Fruit fly (Drosophila melanogaster) whole organism, embryonic: Measurements from ENCODE around the gene CG5639.

Experiments
- Awh ChIP-seq: fragments of 200-800 bp; sonication (Bioruptor generic); IDR thresholded peaks from 2 replicates; pipeline ENCODE4, ENCODE4 v1.3.6; 2022; ENCODE audit warnings: missing biosample characterization, missing genetic modification characterization
- Bdp1 ChIP-seq: fragments of 200-800 bp; sonication (Bioruptor generic); optimal IDR thresholded peaks from 3 replicates; lab custom pipeline; 2016; ENCODE audit warnings: missing biosample characterization, missing genetic modification characterization
- Bteb2 ChIP-seq: fragments of 200-800 bp; sonication (Bioruptor generic); optimal IDR thresholded peaks from 2 replicates; lab custom pipeline; 2016; ENCODE audit warnings: missing biosample characterization, missing genetic modification characterization
- CG1233 ChIP-seq: fragments of 200-800 bp; sonication (Bioruptor generic); optimal IDR thresholded peaks from 4 replicates; lab custom pipeline; 2018; ENCODE audit warnings: missing biosample characterization, mild to moderate bottlenecking, missing genetic modification characterization
- CG15696 ChIP-seq: fragments of 200-800 bp; sonication (Bioruptor generic); optimal IDR thresholded peaks from 2 replicates; lab custom pipeline; 2019; ENCODE audit warnings: missing biosample characterization, mild to moderate bottlenecking, missing genetic modification characterization, moderate library complexity
- CG17612 ChIP-seq: fragments of 200-800 bp; sonication (Bioruptor generic); IDR thresholded peaks from 2 replicates; pipeline ENCODE4 v1.3.6; 2022; ENCODE audit warnings: missing biosample characterization, missing genetic modification characterization
- CG2120 ChIP-seq: fragments of 200-800 bp; sonication (Bioruptor generic); optimal IDR thresholded peaks from 3 replicates; lab custom pipeline; 2016; ENCODE audit warnings: missing biosample characterization, missing genetic modification characterization
- CG2712 ChIP-seq: fragments of 200-800 bp; optimal IDR thresholded peaks from 3 replicates; lab custom pipeline; 2019; ENCODE audit warnings: missing biosample characterization, mild to moderate bottlenecking, missing genetic modification characterization, moderate library complexity
- CG3163 ChIP-seq: fragments of 200-800 bp; sonication (Bioruptor generic); optimal IDR thresholded peaks from 3 replicates; lab custom pipeline; 2016; ENCODE audit warnings: missing biosample characterization, missing genetic modification characterization
- CG4617 ChIP-seq: fragments of 200-800 bp; sonication (Bioruptor generic); optimal IDR thresholded peaks from 3 replicates; lab custom pipeline; 2016; ENCODE audit warnings: missing biosample characterization, missing genetic modification characterization, borderline replicate concordance
- CG6683 ChIP-seq: fragments of 200-800 bp; sonication (Bioruptor generic); optimal IDR thresholded peaks from 2 replicates; lab custom pipeline; 2017; ENCODE audit warnings: missing biosample characterization, mild to moderate bottlenecking, missing genetic modification characterization, missing genetic modification reagents
- CG8388 ChIP-seq: fragments of 200-800 bp; sonication (Bioruptor generic); optimal IDR thresholded peaks from 2 replicates; lab custom pipeline; 2019; ENCODE audit warnings: missing biosample characterization, mild to moderate bottlenecking, missing genetic modification characterization, moderate library complexity
- Dll ChIP-seq: fragments of 200-800 bp; sonication (Bioruptor generic); IDR thresholded peaks from 4 replicates; pipeline ENCODE4 v1.3.6; 2022; ENCODE audit warnings: missing biosample characterization, missing genetic modification characterization; ENCODE audit not compliant: partially characterized antibody
- Fer3 ChIP-seq: fragments of 200-800 bp; sonication (Bioruptor generic); optimal IDR thresholded peaks from 2 replicates; lab custom pipeline; 2018; ENCODE audit warnings: missing biosample characterization, mild to moderate bottlenecking, missing genetic modification characterization, moderate library complexity
- GATAe ChIP-seq: fragments of 200-800 bp; sonication (Bioruptor generic); conservative IDR thresholded peaks from 2 replicates; pipeline ENCODE4 v1.3.6; 2022; ENCODE audit warnings: missing biosample characterization, missing genetic modification characterization
- Hr51 ChIP-seq, 2 experiments: fragments of 200-800 bp; sonication (Bioruptor generic); optimal IDR thresholded peaks; 2 replicates in 1 of 2; 3 replicates in 1 of 2; lab custom pipeline; 2016 to 2018; ENCODE audit warnings: missing biosample characterization in 2 of 2, missing genetic modification characterization in 2 of 2, mild to moderate bottlenecking in 1 of 2, moderate library complexity in 1 of 2
- Mrtf ChIP-seq: fragments of 200-800 bp; sonication (Bioruptor generic); IDR thresholded peaks from 3 replicates; pipeline ENCODE4 v1.3.6; 2022; ENCODE audit warnings: missing biosample characterization, missing genetic modification characterization
- Nf-YA ChIP-seq: fragments of 200-800 bp; sonication (Bioruptor generic); IDR thresholded peaks from 2 replicates; pipeline ENCODE4 v1.3.6; 2022; ENCODE audit warnings: missing biosample characterization, missing genetic modification characterization
- Oli ChIP-seq: fragments of 200-800 bp; sonication (Bioruptor generic); optimal IDR thresholded peaks from 2 replicates; lab custom pipeline; 2018; ENCODE audit warnings: missing biosample characterization, mild to moderate bottlenecking, missing genetic modification characterization, moderate library complexity
- Optix ChIP-seq: fragments of 200-800 bp; sonication (Bioruptor generic); IDR thresholded peaks from 3 replicates; pipeline ENCODE4 v1.3.6; 2022; ENCODE audit warnings: missing biosample characterization, missing genetic modification characterization
- Taf1 ChIP-seq: fragments of 200-800 bp; sonication (Bioruptor generic); IDR thresholded peaks from 2 replicates; pipeline ENCODE4 v1.3.6; 2022; ENCODE audit warnings: missing biosample characterization, missing genetic modification characterization
- Usf ChIP-seq: fragments of 200-800 bp; sonication (Bioruptor generic); optimal IDR thresholded peaks from 2 replicates; lab custom pipeline; 2017; ENCODE audit warnings: missing genotype, missing biosample characterization, missing genetic modification characterization
- Xrp1 ChIP-seq: fragments of 200-800 bp; sonication (Bioruptor generic); IDR thresholded peaks from 2 replicates; pipeline ENCODE4 v1.3.6; 2022; ENCODE audit warnings: missing biosample characterization, missing genetic modification characterization
- YL-1 ChIP-seq: fragments of 200-800 bp; sonication (Bioruptor generic); optimal IDR thresholded peaks from 3 replicates; lab custom pipeline; 2017; ENCODE audit warnings: missing biosample characterization, mild to moderate bottlenecking, missing genetic modification characterization
- ab ChIP-seq: fragments of 200-800 bp; sonication (Bioruptor generic); optimal IDR thresholded peaks from 2 replicates; lab custom pipeline; 2016; ENCODE audit warnings: missing biosample characterization, missing genetic modification characterization
- abd-A ChIP-seq: fragments of 200-800 bp; sonication (Bioruptor generic); optimal IDR thresholded peaks from 3 replicates; lab custom pipeline; 2019; ENCODE audit warnings: missing biosample characterization, mild to moderate bottlenecking, missing genetic modification characterization, moderate library complexity
- amos ChIP-seq: fragments of 200-800 bp; sonication (Bioruptor generic); IDR thresholded peaks from 2 replicates; pipeline ENCODE4 v1.3.6; 2022; ENCODE audit warnings: missing biosample characterization, missing genetic modification characterization; ENCODE audit not compliant: partially characterized antibody
- ato ChIP-seq: fragments of 200-800 bp; sonication (Bioruptor generic); IDR thresholded peaks from 2 replicates; pipeline ENCODE4 v1.3.6; 2022; ENCODE audit warnings: missing biosample characterization, missing genetic modification characterization; ENCODE audit not compliant: partially characterized antibody
- bbx ChIP-seq: fragments of 200-800 bp; sonication (Bioruptor generic); IDR thresholded peaks from 2 replicates; pipeline ENCODE4 v1.3.6; 2022; ENCODE audit warnings: missing biosample characterization, missing genetic modification characterization; ENCODE audit not compliant: partially characterized antibody
- da ChIP-seq: fragments of 200-800 bp; sonication (Bioruptor generic); optimal IDR thresholded peaks from 2 replicates; lab custom pipeline; 2016; ENCODE audit warnings: missing biosample characterization, missing genetic modification characterization
- dmrt11E ChIP-seq: fragments of 200-800 bp; sonication (Bioruptor generic); optimal IDR thresholded peaks from 3 replicates; lab custom pipeline; 2018; ENCODE audit warnings: missing biosample characterization, mild to moderate bottlenecking, missing genetic modification characterization, moderate library complexity
- dpn ChIP-seq, 2 experiments: fragments of 200-800 bp; sonication (Bioruptor generic); optimal IDR thresholded peaks; 3 replicates each; lab custom pipeline; 2016; ENCODE audit warnings: missing biosample characterization in 2 of 2, missing genetic modification characterization in 2 of 2
- ewg ChIP-seq: fragments of 200-800 bp; sonication (Bioruptor generic); optimal IDR thresholded peaks from 3 replicates; lab custom pipeline; 2017; ENCODE audit warnings: mild to moderate bottlenecking, missing biosample characterization, missing genetic modification reagents, missing genetic modification characterization
- fd96Cb ChIP-seq: fragments of 200-800 bp; sonication (Bioruptor generic); optimal IDR thresholded peaks from 2 replicates; lab custom pipeline; 2018; ENCODE audit warnings: missing biosample characterization, mild to moderate bottlenecking, missing genetic modification characterization, moderate library complexity
- fru ChIP-seq: fragments of >200 bp; optimal IDR thresholded peaks from 2 replicates; lab custom pipeline; 2017
- gcm ChIP-seq: fragments of 200-800 bp; sonication (Bioruptor generic); optimal IDR thresholded peaks from 2 replicates; lab custom pipeline; 2019; ENCODE audit warnings: missing biosample characterization, mild to moderate bottlenecking, missing genetic modification characterization, moderate library complexity
- gro ChIP-seq: fragments of 200-800 bp; sonication (Bioruptor generic); optimal IDR thresholded peaks from 2 replicates; lab custom pipeline; 2016; ENCODE audit warnings: missing biosample characterization, missing genetic modification characterization
- gsb ChIP-seq: fragments of 200-800 bp; sonication (Bioruptor generic); IDR thresholded peaks from 2 replicates; pipeline ENCODE4 v1.3.6; 2022; ENCODE audit warnings: missing biosample characterization, missing genetic modification characterization
- her ChIP-seq: fragments of 200-800 bp; sonication (Bioruptor generic); optimal IDR thresholded peaks from 2 replicates; lab custom pipeline; 2016; ENCODE audit warnings: missing biosample characterization, missing genetic modification characterization
- insv ChIP-seq, 2 experiments: fragments of 200-800 bp; sonication (Bioruptor generic); optimal IDR thresholded peaks; 3 replicates each; lab custom pipeline; 2016 to 2018; ENCODE audit warnings: missing biosample characterization in 2 of 2, missing genetic modification characterization in 2 of 2
- lab ChIP-seq: fragments of 200-800 bp; sonication (Bioruptor generic); optimal IDR thresholded peaks from 3 replicates; lab custom pipeline; 2017; ENCODE audit warnings: missing biosample characterization, missing genetic modification characterization, mild to moderate bottlenecking, moderate library complexity, missing genetic modification reagents
- lbe ChIP-seq: fragments of 200-800 bp; sonication (Bioruptor generic); optimal IDR thresholded peaks from 2 replicates; lab custom pipeline; 2016; ENCODE audit warnings: missing biosample characterization, mild to moderate bottlenecking, missing genetic modification characterization
- oc ChIP-seq: fragments of 200-800 bp; sonication (Bioruptor generic); optimal IDR thresholded peaks from 2 replicates; lab custom pipeline; 2018; ENCODE audit warnings: missing biosample characterization, mild to moderate bottlenecking, missing genetic modification characterization, moderate library complexity
- pros ChIP-seq: fragments of 200-800 bp; sonication (Bioruptor generic); optimal IDR thresholded peaks from 3 replicates; lab custom pipeline; 2019; ENCODE audit warnings: missing biosample characterization, mild to moderate bottlenecking, missing genetic modification characterization, moderate library complexity
- psq ChIP-seq: fragments of 200-800 bp; sonication (Bioruptor generic); optimal IDR thresholded peaks from 2 replicates; lab custom pipeline; 2017; ENCODE audit warnings: missing biosample characterization, missing genetic modification characterization
- rib ChIP-seq: fragments of 200-800 bp; sonication (Bioruptor generic); IDR thresholded peaks from 2 replicates; pipeline ENCODE4 v1.3.6; 2022; ENCODE audit warnings: missing biosample characterization, missing genetic modification characterization
- sr ChIP-seq: fragments of 200-800 bp; sonication (Bioruptor generic); IDR thresholded peaks from 3 replicates; pipeline ENCODE4 v1.3.6; 2022; ENCODE audit warnings: missing biosample characterization, missing genetic modification characterization
- ssp ChIP-seq: fragments of 200-800 bp; sonication (Bioruptor generic); IDR thresholded peaks from 2 replicates; pipeline ENCODE4 v1.3.6; 2022; ENCODE audit warnings: missing biosample characterization, missing genetic modification characterization
- tgo ChIP-seq: fragments of 200-800 bp; sonication (Bioruptor generic); IDR thresholded peaks from 3 replicates; pipeline ENCODE4 v1.3.6; 2022; ENCODE audit warnings: missing biosample characterization, missing genetic modification characterization
- wor ChIP-seq: fragments of 200-800 bp; sonication (Bioruptor generic); IDR thresholded peaks from 2 replicates; pipeline ENCODE4 v1.3.6; 2022; ENCODE audit warnings: missing biosample characterization, missing genetic modification characterization

CG5639 gene

DNA sequence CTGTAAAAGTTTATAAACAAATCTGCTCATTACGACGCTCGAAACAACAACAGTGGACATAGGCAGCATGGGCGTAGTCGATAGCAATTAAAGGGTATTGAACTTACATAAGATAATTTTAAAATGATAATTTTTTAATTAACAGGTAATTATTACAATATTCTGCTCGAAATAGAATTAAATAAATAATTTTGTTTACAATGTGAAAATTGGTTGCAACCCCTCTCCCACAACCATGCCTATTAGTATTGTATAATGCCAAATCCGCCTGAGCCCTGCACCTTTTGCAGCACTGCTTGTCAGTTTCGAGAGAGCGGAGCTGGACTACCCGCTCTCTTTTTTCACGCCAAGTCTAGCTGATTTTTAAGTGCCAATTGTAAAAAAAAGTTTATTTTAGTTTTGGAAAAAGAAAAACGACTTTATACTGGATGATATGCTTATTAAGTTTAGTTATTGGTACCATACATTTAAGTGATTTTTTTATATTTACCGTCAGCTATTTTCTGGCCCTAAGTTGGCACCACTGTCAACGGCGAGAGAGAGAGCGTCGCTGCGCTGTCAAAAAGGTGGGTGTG lies 40.2 kb upstream of the CG5639 start, which contains the start of the genes CG5611 and Mtl (continued):
- peak; percentile 99 for TF ChIP-seq YL-1 (GFP tag; lab: Kevin White, UChicago)
- peak; percentile 100 for TF ChIP-seq Xrp1
- peak in 1 of 2 experiments; percentile 85 for TF ChIP-seq insv (GFP tag; optimal IDR thresholded peaks at IDR 0.05; lab: Kevin White, UChicago)
- peak; percentile 100 for TF ChIP-seq dmrt11E (tag; lab: Kevin White, UChicago)
- TF ChIP-seq Oli (tag; lab: Kevin White, UChicago): peak; percentile 100
- TF ChIP-seq CG17612: peak; percentile 100
- TF ChIP-seq Nf-YA (GFP tag; lab: Robert Waterston, UW): peak; percentile 99
- TF ChIP-seq her (GFP tag; lab: Kevin White, UChicago): peak; percentile 83
- TF ChIP-seq Fer3 (tag; lab: Kevin White, UChicago): peak; percentile 100
- peak; percentile 81 for TF ChIP-seq CG3163 (GFP tag; lab: Kevin White, UChicago)
- peak; percentile 97 for TF ChIP-seq abd-A (tag; lab: Kevin White, UChicago)
- peak; percentile 99 for TF ChIP-seq CG8388 (GFP tag; lab: Kevin White, UChicago)
- peak; percentile 100 for TF ChIP-seq CG4617
- TF ChIP-seq ab (GFP tag; lab: Kevin White, UChicago): peak; percentile 98
- TF ChIP-seq fru (lab: Kevin White, UChicago): no peak
- peak; percentile 100 for TF ChIP-seq lab
- TF ChIP-seq ewg (GFP tag; lab: Kevin White, UChicago): peak; percentile 99
- peak; percentile 100 for TF ChIP-seq Awh
- peak; percentile 100 for TF ChIP-seq CG15696
- peak; percentile 99 for TF ChIP-seq CG6683 (GFP tag; lab: Kevin White, UChicago)
- TF ChIP-seq CG1233: peak; percentile 99
- peak; percentile 100 for TF ChIP-seq oc (tag; lab: Kevin White, UChicago)
- TF ChIP-seq amos (GFP tag; lab: Robert Waterston, UW): peak; percentile 37; the same call in 1 of the 2 replicates
- peak; percentile 99 for TF ChIP-seq sr (GFP tag; lab: Robert Waterston, UW)
- peak; percentile 100 for TF ChIP-seq CG2120
- TF ChIP-seq fd96Cb (tag; lab: Kevin White, UChicago): peak; percentile 100
- TF ChIP-seq da: peak; percentile 94
- TF ChIP-seq gsb (GFP tag; lab: Robert Waterston, UW): peak; percentile 100
- TF ChIP-seq pros: peak; percentile 82
- peak; percentile 99 for TF ChIP-seq psq (GFP tag; lab: Kevin White, UChicago)
- TF ChIP-seq Usf (GFP tag; lab: Kevin White, UChicago): peak; percentile 100
- TF ChIP-seq rib: peak; percentile 100
- peak; percentile 97 for TF ChIP-seq gro (GFP tag; lab: Kevin White, UChicago)
- peak; percentile 99 to 100 for TF ChIP-seq dpn (GFP tag; optimal IDR thresholded peaks at IDR 0.05; lab: Kevin White, UChicago)
- peak; percentile 100 for TF ChIP-seq wor (GFP tag; lab: Robert Waterston, UW)
- TF ChIP-seq Bteb2 (GFP tag; lab: Kevin White, UChicago): peak; percentile 99
- TF ChIP-seq Hr51 (GFP tag; optimal IDR thresholded peaks at IDR 0.05; lab: Kevin White, UChicago): peak; percentile 98 to 100
- peak; percentile 100 for TF ChIP-seq Taf1 (GFP tag; lab: Robert Waterston, UW)
- TF ChIP-seq GATAe: peak; percentile 99
- TF ChIP-seq ssp (GFP tag; lab: Robert Waterston, UW): peak; percentile 98
- peak; percentile 99 for TF ChIP-seq Optix (GFP tag; lab: Robert Waterston, UW)
- TF ChIP-seq tgo: peak; percentile 100
- TF ChIP-seq CG2712: peak; percentile 100
- TF ChIP-seq ato (GFP tag; lab: Robert Waterston, UW): no peak
- peak; percentile 93 for TF ChIP-seq Bdp1 (GFP tag; lab: Kevin White, UChicago)
- peak; percentile 98 for TF ChIP-seq lbe (GFP tag; lab: Kevin White, UChicago)
- TF ChIP-seq Dll (GFP tag; lab: Robert Waterston, UW): no peak
- no peak for TF ChIP-seq bbx (GFP tag; lab: Robert Waterston, UW)
- peak; percentile 100 for TF ChIP-seq Mrtf (GFP tag; lab: Robert Waterston, UW)
- peak; percentile 99 for TF ChIP-seq gcm (GFP tag; lab: Kevin White, UChicago)
